Fruit fly (Drosophila melanogaster) whole organism, wandering third instar larva: ENCODE results near the gene nmo.

Experiments
- Abd-B ChIP-seq: fragments of >200 bp; optimal IDR thresholded peaks from 2 replicates; lab custom pipeline; 2017; ENCODE audit warnings: missing biosample characterization, missing genetic modification characterization
- CG32264 ChIP-seq: fragments of 200-800 bp; sonication (Bioruptor generic); optimal IDR thresholded peaks from 2 replicates; lab custom pipeline; 2016; ENCODE audit warnings: missing biosample characterization, missing genetic modification characterization
- CG9705 ChIP-seq: fragments of 200-800 bp; sonication (Bioruptor generic); optimal IDR thresholded peaks from 2 replicates; lab custom pipeline; 2018; ENCODE audit warnings: missing biosample characterization, mild to moderate bottlenecking, missing genetic modification characterization
- CrebA ChIP-seq: fragments of 200-800 bp; sonication (Bioruptor generic); optimal IDR thresholded peaks from 2 replicates; lab custom pipeline; 2016; ENCODE audit warnings: missing biosample characterization, mild to moderate bottlenecking, missing genetic modification characterization, borderline replicate concordance
- Dfd ChIP-seq: fragments of >200 bp; optimal IDR thresholded peaks from 2 replicates; lab custom pipeline; 2017; ENCODE audit warnings: missing biosample characterization, missing genetic modification characterization
- Dif ChIP-seq: fragments of 200-275, 200-300 bp; sonication (Bioruptor generic); optimal IDR thresholded peaks from 2 replicates; lab custom pipeline; 2018; ENCODE audit warnings: missing biosample characterization, missing genetic modification characterization; ENCODE audit not compliant: partially characterized antibody
- GATAd ChIP-seq: sonication (Bioruptor generic); optimal IDR thresholded peaks from 2 replicates; lab custom pipeline; 2016; ENCODE audit warnings: missing biosample characterization, missing genetic modification characterization
- Hnf4 ChIP-seq: fragments of 200-800 bp; sonication (Bioruptor generic); optimal IDR thresholded peaks from 2 replicates; lab custom pipeline; 2016; ENCODE audit warnings: missing biosample characterization, mild to moderate bottlenecking, missing genetic modification characterization
- Hr78 ChIP-seq: fragments of >200 bp; optimal IDR thresholded peaks from 2 replicates; lab custom pipeline; 2017; ENCODE audit warnings: missing biosample characterization, missing genetic modification characterization
- Jra ChIP-seq: sonication (Bioruptor generic); optimal IDR thresholded peaks from 2 replicates; lab custom pipeline; 2016; ENCODE audit warnings: missing biosample characterization, missing genetic modification characterization
- Mio ChIP-seq: sonication (Bioruptor generic); optimal IDR thresholded peaks from 2 replicates; lab custom pipeline; 2016; ENCODE audit warnings: missing biosample characterization, missing genetic modification characterization
- Myc ChIP-seq: fragments of >200 bp; optimal IDR thresholded peaks from 2 replicates; lab custom pipeline; 2017
- N ChIP-seq: fragments of >200 bp; optimal IDR thresholded peaks from 2 replicates; lab custom pipeline; 2018; ENCODE audit warnings: missing biosample characterization, missing external identifiers, missing genetic modification characterization
- OdsH ChIP-seq: fragments of 200-800 bp; sonication (Bioruptor generic); optimal IDR thresholded peaks from 2 replicates; lab custom pipeline; 2016; ENCODE audit warnings: missing biosample characterization, mild to moderate bottlenecking, missing genetic modification characterization
- Rel ChIP-seq, 2 experiments: fragments of 200-800 bp; sonication (Bioruptor generic) in 1 of 2; optimal IDR thresholded peaks; 2 replicates in 1 of 2; 3 replicates in 1 of 2; lab custom pipeline; 2016 to 2019; ENCODE audit warnings: mild to moderate bottlenecking in 2 of 2, missing biosample characterization in 2 of 2, missing genetic modification characterization in 2 of 2, moderate library complexity in 1 of 2
- Sp1 ChIP-seq: fragments of 200-800 bp; sonication (Bioruptor generic); optimal IDR thresholded peaks from 3 replicates; lab custom pipeline; 2019; ENCODE audit warnings: missing biosample characterization, mild to moderate bottlenecking, missing genetic modification characterization, moderate library complexity
- Vsx2 ChIP-seq: fragments of 200-300, 225-300 bp; sonication (Bioruptor generic); optimal IDR thresholded peaks from 2 replicates; lab custom pipeline; 2018; ENCODE audit warnings: missing biosample characterization, missing genetic modification characterization; ENCODE audit not compliant: partially characterized antibody
- br ChIP-seq: fragments of 200-800 bp; sonication (Bioruptor generic); optimal IDR thresholded peaks from 2 replicates; lab custom pipeline; 2016; ENCODE audit warnings: missing biosample characterization, missing genetic modification characterization
- brk ChIP-seq: fragments of 200-800 bp; sonication (Bioruptor generic); optimal IDR thresholded peaks from 2 replicates; lab custom pipeline; 2016; ENCODE audit warnings: missing biosample characterization, mild to moderate bottlenecking, missing genetic modification characterization
- dl ChIP-seq, 2 experiments: fragments of 175-275, 200-275 bp in 1 of 2; fragments of 200-275 bp in 1 of 2; sonication (Bioruptor generic); optimal IDR thresholded peaks; lab custom pipeline; 2018; ENCODE audit warnings: mild to moderate bottlenecking in 2 of 2, missing biosample characterization in 2 of 2, missing genetic modification characterization in 2 of 2, moderate library complexity in 2 of 2; ENCODE audit not compliant: partially characterized antibody in 2 of 2, insufficient read depth in 1 of 2
- dmrt93B ChIP-seq: fragments of 200-800 bp; sonication (Bioruptor generic); optimal IDR thresholded peaks from 2 replicates; lab custom pipeline; 2018; ENCODE audit warnings: missing biosample characterization, mild to moderate bottlenecking, missing genetic modification characterization
- dsf ChIP-seq: sonication (Bioruptor generic); optimal IDR thresholded peaks from 2 replicates; lab custom pipeline; 2016; ENCODE audit warnings: missing biosample characterization, missing genetic modification characterization, borderline replicate concordance
- ey ChIP-seq: fragments of 200-800 bp; sonication (Bioruptor generic); optimal IDR thresholded peaks from 2 replicates; lab custom pipeline; 2016; ENCODE audit warnings: missing biosample characterization, missing genetic modification characterization
- fru ChIP-seq: fragments of 200-800 bp; sonication (Bioruptor generic); optimal IDR thresholded peaks from 3 replicates; lab custom pipeline; 2016; ENCODE audit warnings: missing biosample characterization, mild to moderate bottlenecking, missing genetic modification characterization
- h ChIP-seq: fragments of 200-800 bp; sonication (Bioruptor generic); optimal IDR thresholded peaks from 3 replicates; lab custom pipeline; 2016; ENCODE audit warnings: missing biosample characterization, mild to moderate bottlenecking, missing genetic modification characterization
- jim ChIP-seq: fragments of 175-275, 200-325 bp; sonication (Bioruptor generic); optimal IDR thresholded peaks from 2 replicates; lab custom pipeline; 2016; ENCODE audit warnings: missing biosample characterization, mild to moderate bottlenecking, missing genetic modification characterization
- lola ChIP-seq: fragments of >200 bp; optimal IDR thresholded peaks from 2 replicates; lab custom pipeline; 2017; ENCODE audit warnings: missing biosample characterization, missing genetic modification characterization
- pan ChIP-seq: fragments of >200 bp; optimal IDR thresholded peaks from 2 replicates; lab custom pipeline; 2017
- psq ChIP-seq: fragments of 200-800 bp; sonication (Bioruptor generic); optimal IDR thresholded peaks from 3 replicates; lab custom pipeline; 2017; ENCODE audit warnings: missing biosample characterization, mild to moderate bottlenecking, missing genetic modification characterization, moderate library complexity
- rgr ChIP-seq: fragments of 200-800 bp; sonication (Bioruptor generic); optimal IDR thresholded peaks from 3 replicates; lab custom pipeline; 2016; ENCODE audit warnings: missing biosample characterization, mild to moderate bottlenecking, missing genetic modification characterization
- sage ChIP-seq: fragments of 200-800 bp; sonication (Bioruptor generic); optimal IDR thresholded peaks from 2 replicates; lab custom pipeline; 2016; ENCODE audit warnings: missing biosample characterization, mild to moderate bottlenecking, missing genetic modification characterization
- sv ChIP-seq: fragments of 200-800 bp; sonication (Bioruptor generic); optimal IDR thresholded peaks from 3 replicates; lab custom pipeline; 2016; ENCODE audit warnings: missing biosample characterization, missing genetic modification characterization
- usp ChIP-seq: fragments of >200 bp; optimal IDR thresholded peaks from 2 replicates; lab custom pipeline; 2017; ENCODE audit warnings: missing biosample characterization, missing genetic modification characterization

Gene nmo

DNA sequence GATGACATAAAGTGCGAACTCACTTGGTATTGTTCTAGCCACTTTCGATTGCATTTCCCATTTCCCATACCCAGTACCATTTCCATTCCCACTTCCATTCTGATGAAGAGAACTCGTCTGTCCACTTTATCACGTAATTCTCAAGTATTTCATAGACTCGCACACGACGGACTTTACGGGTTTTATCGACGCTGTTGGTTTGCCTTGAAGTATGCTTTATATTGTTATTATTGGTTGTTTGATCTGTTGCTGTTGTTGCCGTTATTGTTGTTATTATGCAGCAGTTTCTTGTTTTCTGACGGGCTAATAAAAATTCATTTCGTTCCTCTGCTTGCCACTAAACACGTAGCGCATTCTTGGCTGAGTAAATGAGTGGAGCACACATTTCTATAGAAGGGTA lies 26.3 kb upstream of the nmo start:
- TF ChIP-seq usp (GFP tag; lab: Kevin White, UChicago) (no peak), CG9705 (GFP tag; lab: Kevin White, UChicago) (no peak), GATAd (GFP tag; lab: Kevin White, UChicago) (no peak), br (no peak), jim (no peak), Dfd (no peak), brk (GFP tag; lab: Kevin White, UChicago) (no peak), ey (GFP tag; lab: Kevin White, UChicago) (no peak), Abd-B (GFP tag; lab: Kevin White, UChicago) (no peak), dl (GFP tag; optimal IDR thresholded peaks at IDR 0.05; lab: Kevin White, UChicago; ENCODE audit: insufficient read depth in 1 of 2, partially characterized antibody in 2 of 2) (no peak), Sp1 (no peak), Mio (no peak), Myc (no peak), Rel (GFP tag; optimal IDR thresholded peaks at IDR 0.05; lab: Kevin White, UChicago) (no peak), Rel (tag; optimal IDR thresholded peaks at IDR 0.05; lab: Kevin White, UChicago) (no peak)

DNA sequence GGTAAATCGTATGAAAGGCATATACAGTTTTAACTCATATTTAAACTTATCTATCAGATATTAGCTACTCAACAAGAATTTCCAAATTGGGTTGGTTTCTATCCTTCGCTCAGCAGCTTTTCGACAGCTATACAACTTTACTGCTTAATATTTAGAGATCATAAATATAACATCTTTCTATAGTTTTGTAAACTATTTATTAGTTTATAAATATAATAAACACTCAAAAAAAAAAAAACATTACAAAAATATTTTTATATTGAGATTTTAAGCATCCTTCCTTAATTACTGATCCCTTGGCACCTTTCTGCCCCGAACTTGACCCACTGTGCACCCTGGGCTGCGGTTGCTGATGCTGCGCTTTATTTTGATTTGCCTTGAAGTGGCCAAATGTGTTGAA lies 25.9 kb upstream of the nmo start:
- TF ChIP-seq lola (no peak), Jra (GFP tag; lab: Kevin White, UChicago) (no peak), sage (GFP tag; lab: Kevin White, UChicago) (no peak), CrebA (GFP tag; lab: Kevin White, UChicago) (no peak), pan (lab: Kevin White, UChicago) (no peak), h (GFP tag; lab: Kevin White, UChicago) (no peak), usp (GFP tag; lab: Kevin White, UChicago) (no peak), CG32264 (GFP tag; lab: Kevin White, UChicago) (no peak)

DNA sequence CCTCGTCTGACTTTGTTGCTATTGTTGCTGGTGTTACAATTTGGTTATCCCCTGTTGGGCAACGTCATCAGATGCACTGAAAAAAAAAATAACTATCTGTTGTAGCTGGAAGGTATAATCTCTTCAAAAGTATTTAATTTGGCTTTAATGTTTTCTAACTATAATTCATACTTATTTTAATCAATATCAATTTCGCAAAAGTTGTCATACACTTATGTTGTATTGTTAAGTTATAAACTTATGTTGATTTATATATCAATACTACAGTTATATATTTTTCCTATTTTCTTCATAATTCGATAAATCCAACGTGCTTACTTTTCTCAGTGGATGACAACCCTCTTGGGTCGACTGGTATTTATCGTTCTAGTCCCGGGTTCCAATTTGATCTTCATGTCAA lies 25.1 kb upstream of the nmo start:
- TF ChIP-seq Hr78 (GFP tag; lab: Kevin White, UChicago) (no peak), Vsx2 (GFP tag; lab: Kevin White, UChicago) (no peak), usp (GFP tag; lab: Kevin White, UChicago) (no peak), Hnf4 (GFP tag; lab: Kevin White, UChicago) (no peak), dmrt93B (GFP tag; lab: Kevin White, UChicago) (no peak), dl (GFP tag; optimal IDR thresholded peaks at IDR 0.05; lab: Kevin White, UChicago; ENCODE audit: insufficient read depth in 1 of 2, partially characterized antibody in 2 of 2) (no peak), CG9705 (GFP tag; lab: Kevin White, UChicago) (no peak), jim (no peak), Dfd (no peak), brk (GFP tag; lab: Kevin White, UChicago) (no peak), ey (GFP tag; lab: Kevin White, UChicago) (no peak), rgr (GFP tag; lab: Kevin White, UChicago) (no peak), Jra (GFP tag; lab: Kevin White, UChicago) (no peak), OdsH (GFP tag; lab: Kevin White, UChicago) (no peak), Dif (GFP tag; lab: Kevin White, UChicago) (no peak), sv (GFP tag; lab: Kevin White, UChicago) (no peak), CG32264 (GFP tag; lab: Kevin White, UChicago) (no peak), dsf (GFP tag; lab: Kevin White, UChicago) (no peak)

DNA sequence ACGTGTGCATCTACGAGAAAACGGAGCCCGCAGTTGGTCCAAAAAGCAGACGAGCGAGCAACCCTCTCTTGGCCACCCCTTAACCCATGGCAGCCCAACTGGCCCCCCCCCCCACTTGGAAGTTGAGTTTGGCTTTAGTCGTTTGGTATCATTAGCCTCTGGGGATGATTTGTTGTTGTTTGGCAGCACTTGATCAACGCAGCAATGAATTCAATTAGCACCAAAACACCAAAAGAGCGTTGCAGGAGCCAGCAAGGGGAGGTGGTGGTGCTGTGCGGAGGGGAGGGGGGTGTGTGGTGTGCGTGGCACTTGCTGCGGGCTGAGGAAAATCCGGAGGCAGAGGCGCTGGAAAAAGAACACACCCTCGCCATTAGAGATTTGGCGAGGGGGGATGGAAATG lies 23.9 kb upstream of the nmo start:
- TF ChIP-seq N (GFP tag; lab: Kevin White, UChicago) (no peak), psq (GFP tag; lab: Kevin White, UChicago) (no peak), fru (GFP tag; lab: Kevin White, UChicago) (no peak), Myc (no peak), rgr (GFP tag; lab: Kevin White, UChicago) (no peak)
- TF ChIP-seq, all 38 proteins: peak for 0

DNA sequence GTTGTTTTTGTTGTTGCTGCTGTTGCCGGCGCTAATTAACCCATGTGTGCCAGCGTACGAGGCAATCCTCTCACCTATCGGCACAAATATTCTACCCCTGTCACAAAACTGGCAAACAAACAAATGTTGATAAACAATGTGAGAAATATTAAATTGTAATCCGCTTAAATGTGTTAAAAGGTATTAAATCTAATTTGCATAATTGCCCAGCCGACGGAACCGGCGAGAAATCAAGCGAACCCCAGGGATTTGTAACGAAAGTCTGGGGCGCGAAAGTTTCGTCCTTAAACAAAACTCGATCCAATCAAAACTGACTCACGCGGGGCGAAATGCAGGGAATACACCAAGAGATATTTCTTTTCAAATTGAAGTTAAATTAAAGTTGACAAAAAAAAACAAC lies 22.1 kb upstream of the nmo start:
- no peak for TF ChIP-seq rgr (GFP tag; lab: Kevin White, UChicago)
- no peak for TF ChIP-seq Sp1
- no peak for TF ChIP-seq ey (GFP tag; lab: Kevin White, UChicago)
- TF ChIP-seq psq (GFP tag; lab: Kevin White, UChicago) = no peak
- TF ChIP-seq fru (GFP tag; lab: Kevin White, UChicago) = no peak
- no peak for TF ChIP-seq Hr78 (GFP tag; lab: Kevin White, UChicago)
- TF ChIP-seq dmrt93B (GFP tag; lab: Kevin White, UChicago) = no peak
- TF ChIP-seq sv (GFP tag; lab: Kevin White, UChicago) = no peak
- no peak for TF ChIP-seq OdsH (GFP tag; lab: Kevin White, UChicago)
- TF ChIP-seq Vsx2 (GFP tag; lab: Kevin White, UChicago) = no peak
- TF ChIP-seq CrebA (GFP tag; lab: Kevin White, UChicago) = no peak
